Worm (Caenorhabditis elegans) whole organism, late embryonic: Measurements from ENCODE around the gene EGAP1.5.

Experiments used
- ceh-24 ChIP-seq: sonication (generic microtip); optimal IDR thresholded peaks from 2 replicates; lab custom pipeline; 2016; ENCODE audit warnings: mild to moderate bottlenecking, missing genetic modification characterization, missing compliant biosample characterization
- dve-1 ChIP-seq: sonication (generic microtip); optimal IDR thresholded peaks from 2 replicates; lab custom pipeline; 2017; ENCODE audit warnings: antibody characterized with exemption, mild to moderate bottlenecking, missing genetic modification characterization, missing compliant biosample characterization
- elt-2 ChIP-seq: sonication (generic microtip); optimal IDR thresholded peaks from 2 replicates; lab custom pipeline; 2016; ENCODE audit warnings: missing genetic modification reagents, missing genetic modification characterization, missing compliant biosample characterization
- nfya-1 ChIP-seq: sonication (generic microtip); optimal IDR thresholded peaks from 2 replicates; lab custom pipeline; 2017; ENCODE audit warnings: missing genetic modification characterization, mild to moderate bottlenecking, missing compliant biosample characterization, antibody characterized with exemption, moderate library complexity
- pat-9 ChIP-seq: fragments of 200-800 bp; sonication (Bioruptor generic); optimal IDR thresholded peaks from 2 replicates; lab custom pipeline; 2018; ENCODE audit warnings: mild to moderate bottlenecking, missing genetic modification characterization, moderate library complexity, missing compliant biosample characterization
- pqm-1 ChIP-seq: sonication (generic microtip); optimal IDR thresholded peaks from 2 replicates; lab custom pipeline; 2016; ENCODE audit warnings: missing genetic modification characterization, missing compliant biosample characterization

DNA sequence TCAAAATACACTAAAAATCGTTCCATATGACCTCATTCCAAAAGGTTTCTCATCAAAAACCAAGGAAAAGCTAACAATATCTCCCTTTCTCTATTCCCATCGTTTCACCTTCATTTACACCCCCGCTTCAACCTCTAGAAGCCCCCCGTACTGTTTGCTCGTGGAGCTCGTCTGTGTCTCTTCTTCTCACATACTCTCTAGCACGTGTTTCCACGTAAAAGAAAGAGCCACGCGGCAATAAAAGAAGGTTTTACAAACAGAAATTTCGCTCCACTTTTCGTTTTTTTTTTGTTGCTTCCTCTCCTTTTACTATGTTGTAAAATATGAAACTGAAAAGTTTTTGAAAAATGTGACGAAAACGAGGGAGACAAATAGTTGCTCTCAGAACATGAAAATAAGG is 38.6 kb upstream of the EGAP1.5 start:
- TF ChIP-seq nfya-1 (tag; lab: Kevin White, UChicago) (no peak), ceh-24 (tag; lab: Kevin White, UChicago) (no peak), pqm-1 (tag; lab: Kevin White, UChicago) (no peak), pat-9 (no peak), elt-2 (tag; lab: Kevin White, UChicago) (no peak), dve-1 (tag; lab: Kevin White, UChicago) (no peak)
